Worm (Caenorhabditis elegans) whole organism, L3 larva: ENCODE data around the gene faah-1.
A peak's percentile ranks its signal among the peaks of the same experiment; 100 is the strongest.

Experiments used
- R02D3.7 ChIP-seq: fragments of 150-350 bp; optimal IDR thresholded peaks from 2 replicates; lab custom pipeline; 2014; ENCODE audit warnings: missing biosample characterization, missing genetic modification characterization
- aly-2 ChIP-seq: fragments of 150-350 bp; optimal IDR thresholded peaks from 2 replicates; lab custom pipeline; 2014; ENCODE audit warnings: missing biosample characterization, missing genetic modification characterization
- ama-1 ChIP-seq: fragments of 150-350 bp; optimal IDR thresholded peaks from 2 replicates; lab custom pipeline; 2018
- ceh-16 ChIP-seq: sonication (generic microtip); optimal IDR thresholded peaks from 2 replicates; lab custom pipeline; 2017; ENCODE audit warnings: missing biosample characterization, missing genetic modification characterization
- ceh-28 ChIP-seq: fragments of 150-350 bp; optimal IDR thresholded peaks from 2 replicates; lab custom pipeline; 2014; ENCODE audit warnings: missing biosample characterization, missing genetic modification reagents, missing genetic modification characterization
- daf-12 ChIP-seq: fragments of 150-350 bp; optimal IDR thresholded peaks from 2 replicates; lab custom pipeline; 2014; ENCODE audit warnings: missing biosample characterization, missing genetic modification reagents, missing genetic modification characterization
- egl-5 ChIP-seq: fragments of 150-350 bp; optimal IDR thresholded peaks from 2 replicates; lab custom pipeline; 2017; ENCODE audit warnings: missing biosample characterization, missing genetic modification reagents, missing genetic modification characterization, inconsistent platforms
- elt-2 ChIP-seq: sonication (generic microtip); optimal IDR thresholded peaks from 2 replicates; lab custom pipeline; 2016; ENCODE audit warnings: missing genetic modification reagents, mild to moderate bottlenecking, missing genetic modification characterization, missing compliant biosample characterization
- elt-3 ChIP-seq, 3 experiments: fragments of 150-350 bp in 1 of 3; sonication (generic microtip) in 2 of 3; optimal IDR thresholded peaks; 2 replicates in 2 of 3; 4 replicates in 1 of 3; lab custom pipeline; 2014 to 2017; ENCODE audit warnings: missing biosample characterization in 3 of 3, missing genetic modification characterization in 3 of 3
- fkh-10 ChIP-seq: sonication (generic microtip); optimal IDR thresholded peaks from 2 replicates; lab custom pipeline; 2017; ENCODE audit warnings: missing biosample characterization, missing genetic modification reagents, missing genetic modification characterization
- fkh-2 ChIP-seq: fragments of 150-350 bp; optimal IDR thresholded peaks from 2 replicates; lab custom pipeline; 2014; ENCODE audit warnings: missing biosample characterization, missing genetic modification reagents, missing genetic modification characterization
- fos-1 ChIP-seq: fragments of 150-350 bp; optimal IDR thresholded peaks from 2 replicates; lab custom pipeline; 2014; ENCODE audit warnings: missing biosample characterization, missing genetic modification characterization
- hmg-11 ChIP-seq: sonication (generic microtip); optimal IDR thresholded peaks from 2 replicates; lab custom pipeline; 2016; ENCODE audit warnings: missing genetic modification characterization, missing compliant biosample characterization
- jun-1 ChIP-seq: fragments of 150-350 bp; optimal IDR thresholded peaks from 2 replicates; lab custom pipeline; 2014; ENCODE audit warnings: missing biosample characterization, missing genetic modification reagents, missing genetic modification characterization
- lin-15B ChIP-seq: fragments of 150-350 bp; optimal IDR thresholded peaks from 2 replicates; lab custom pipeline; 2014; ENCODE audit warnings: missing biosample characterization, missing genetic modification characterization
- lsy-12 ChIP-seq: sonication (generic microtip); optimal IDR thresholded peaks from 2 replicates; lab custom pipeline; 2016; ENCODE audit warnings: mild to moderate bottlenecking, missing genetic modification characterization, missing compliant biosample characterization
- mdl-1 ChIP-seq: fragments of 150-350 bp; optimal IDR thresholded peaks from 2 replicates; lab custom pipeline; 2014; ENCODE audit warnings: missing biosample characterization, missing genetic modification characterization
- mml-1 ChIP-seq: fragments of 150-350 bp; sonication (generic microtip); optimal IDR thresholded peaks from 3 replicates; lab custom pipeline; 2014; ENCODE audit warnings: missing biosample characterization, missing genetic modification characterization
- nfya-1 ChIP-seq: sonication (generic microtip); optimal IDR thresholded peaks from 2 replicates; lab custom pipeline; 2017; ENCODE audit warnings: missing genetic modification characterization, mild to moderate bottlenecking, missing compliant biosample characterization, antibody characterized with exemption, moderate library complexity; ENCODE audit not compliant: insufficient read depth
- nhr-11 ChIP-seq: fragments of 150-350 bp; optimal IDR thresholded peaks from 2 replicates; lab custom pipeline; 2014; ENCODE audit warnings: missing biosample characterization, missing genetic modification characterization
- nhr-12 ChIP-seq: fragments of 150-350 bp; optimal IDR thresholded peaks from 2 replicates; lab custom pipeline; 2014; ENCODE audit warnings: missing biosample characterization, missing genetic modification characterization
- nhr-23 ChIP-seq: fragments of 150-350 bp; optimal IDR thresholded peaks from 2 replicates; lab custom pipeline; 2014; ENCODE audit warnings: missing biosample characterization, missing genetic modification reagents, missing genetic modification characterization
- nhr-25 ChIP-seq: sonication (generic microtip); optimal IDR thresholded peaks from 2 replicates; lab custom pipeline; 2017; ENCODE audit warnings: missing biosample characterization, missing genetic modification characterization
- nhr-43 ChIP-seq: sonication (generic microtip); optimal IDR thresholded peaks from 2 replicates; lab custom pipeline; 2016; ENCODE audit warnings: mild to moderate bottlenecking, missing genetic modification characterization, missing compliant biosample characterization; ENCODE audit not compliant: poor library complexity, severe bottlenecking
- nhr-76 ChIP-seq: fragments of 150-350 bp; sonication (generic microtip); optimal IDR thresholded peaks from 5 replicates; lab custom pipeline; 2014; ENCODE audit warnings: missing biosample characterization, missing genetic modification characterization
- nhr-77 ChIP-seq: fragments of 150-350 bp; optimal IDR thresholded peaks from 2 replicates; lab custom pipeline; 2014; ENCODE audit warnings: missing biosample characterization, missing genetic modification characterization
- pha-4 ChIP-seq: fragments of 150-350 bp; optimal IDR thresholded peaks from 2 replicates; lab custom pipeline; 2014; ENCODE audit warnings: missing biosample characterization, missing genetic modification reagents, missing genetic modification characterization
- pqm-1 ChIP-seq: fragments of 150-350 bp; optimal IDR thresholded peaks from 2 replicates; lab custom pipeline; 2017; ENCODE audit warnings: missing biosample characterization, missing genetic modification characterization, inconsistent platforms
- sea-2 ChIP-seq: fragments of 150-350 bp; sonication (generic microtip); optimal IDR thresholded peaks from 4 replicates; lab custom pipeline; 2014; ENCODE audit warnings: missing biosample characterization, missing genetic modification reagents, missing genetic modification characterization
- skn-1 ChIP-seq: fragments of 150-350 bp; optimal IDR thresholded peaks from 2 replicates; lab custom pipeline; 2014; ENCODE audit warnings: missing biosample characterization, missing genetic modification characterization
- snpc-4 ChIP-seq: fragments of 150-350 bp; optimal IDR thresholded peaks from 2 replicates; lab custom pipeline; 2014; ENCODE audit warnings: missing biosample characterization, missing genetic modification characterization
- unc-62 ChIP-seq: fragments of 150-350 bp; sonication (generic microtip); optimal IDR thresholded peaks from 4 replicates; lab custom pipeline; 2014; ENCODE audit warnings: missing biosample characterization, missing genetic modification reagents, missing genetic modification characterization
- zag-1 ChIP-seq: fragments of 150-350 bp; optimal IDR thresholded peaks from 2 replicates; lab custom pipeline; 2014; ENCODE audit warnings: missing biosample characterization, missing genetic modification characterization
- ztf-11 ChIP-seq: fragments of 150-350 bp; optimal IDR thresholded peaks from 2 replicates; lab custom pipeline; 2014; ENCODE audit warnings: missing biosample characterization, missing genetic modification characterization

The faah-1 gene

ce11 chrIV:8159087-8159486 lies at the start of gene faah-1:
Gene faah-1 (plus strand): TSS chrIV:8159387.
- TF ChIP-seq daf-12 (tag; lab: Kevin White, UChicago) (no peak), nhr-12 (tag; lab: Kevin White, UChicago) (no peak), nhr-43 (tag; lab: Kevin White, UChicago) (no peak), unc-62 (GFP tag; lab: Kevin White, UChicago) (no peak), fos-1 (tag; lab: Kevin White, UChicago) (no peak), ama-1 (lab: Kevin White, UChicago) (no peak), snpc-4 (tag; lab: Kevin White, UChicago) (no peak), fkh-10 (GFP tag; lab: Kevin White, UChicago) (no peak), fkh-2 (tag; lab: Kevin White, UChicago) (no peak)

- peak; percentile 45 for TF ChIP-seq egl-5 (tag; lab: Kevin White, UChicago)
- no peak for TF ChIP-seq mdl-1
- TF ChIP-seq pqm-1 (tag; lab: Kevin White, UChicago): peak; percentile 18
- peak; percentile 45 for TF ChIP-seq nfya-1 (tag; lab: Kevin White, UChicago)
- no peak for TF ChIP-seq aly-2 (tag; lab: Kevin White, UChicago)
- TF ChIP-seq ceh-28: peak; percentile 17
- TF ChIP-seq nhr-43 (tag; lab: Kevin White, UChicago): peak; percentile 27
- TF ChIP-seq pha-4 (tag; lab: Kevin White, UChicago): peak; percentile 33
- peak; percentile 62 for TF ChIP-seq snpc-4 (tag; lab: Kevin White, UChicago)
- no peak for TF ChIP-seq lin-15B
- TF ChIP-seq hmg-11 (tag; lab: Kevin White, UChicago): peak; percentile 40
- peak; percentile 39 for TF ChIP-seq elt-2
- no peak for TF ChIP-seq nhr-76 (tag; lab: Kevin White, UChicago)
- peak; percentile 30 for TF ChIP-seq nhr-23 (tag; lab: Kevin White, UChicago)
- TF ChIP-seq unc-62 (GFP tag; lab: Kevin White, UChicago): no peak
- no peak for TF ChIP-seq lsy-12 (tag; lab: Kevin White, UChicago)
- TF ChIP-seq ceh-16 (tag; lab: Kevin White, UChicago): no peak
Observed at ce11 chrIV:8112187-8112586, 47.0 kb upstream of the faah-1 start, which contains the start of gene Y42H9AR.4. Gene Y42H9AR.4 (minus strand): TSS chrIV:8112218.

- TF ChIP-seq pha-4 (tag; lab: Kevin White, UChicago): peak; percentile 48
- TF ChIP-seq fkh-10 (GFP tag; lab: Kevin White, UChicago): no peak
- no peak for TF ChIP-seq nhr-12 (tag; lab: Kevin White, UChicago)
Observed at ce11 chrIV:8112646-8113045, 46.5 kb upstream of the faah-1 start.

ce11 chrIV:8113161-8113560 lies 46.0 kb upstream of the faah-1 start, which contains the start of gene Y42H9AR.1:
Gene Y42H9AR.1 (plus strand): TSS chrIV:8113393.
- no peak for TF ChIP-seq daf-12 (tag; lab: Kevin White, UChicago)
- TF ChIP-seq snpc-4 (tag; lab: Kevin White, UChicago): no peak
- TF ChIP-seq nhr-25 (tag; lab: Kevin White, UChicago): peak; percentile 0
- TF ChIP-seq sea-2 (GFP tag; lab: Kevin White, UChicago): no peak
- no peak for TF ChIP-seq zag-1 (tag; lab: Kevin White, UChicago)
- no peak for TF ChIP-seq fkh-10 (GFP tag; lab: Kevin White, UChicago)
- peak; percentile 48 for TF ChIP-seq hmg-11 (tag; lab: Kevin White, UChicago)
- peak; percentile 23 for TF ChIP-seq nfya-1 (tag; lab: Kevin White, UChicago)
- TF ChIP-seq mml-1: no peak
- no peak for TF ChIP-seq R02D3.7

ce11 chrIV:8114535-8114934 lies 44.7 kb upstream of the faah-1 start:
- no peak for TF ChIP-seq ceh-16 (tag; lab: Kevin White, UChicago)
- no peak for TF ChIP-seq nhr-43 (tag; lab: Kevin White, UChicago)
- TF ChIP-seq jun-1 (tag; lab: Kevin White, UChicago): no peak
- no peak for TF ChIP-seq nhr-77
- no peak for TF ChIP-seq mdl-1
- no peak for TF ChIP-seq skn-1 (tag; lab: Kevin White, UChicago)
- TF ChIP-seq elt-2: no peak
- TF ChIP-seq elt-3 (tag; optimal IDR thresholded peaks at IDR 0.05; lab: Kevin White, UChicago): no peak
- no peak for TF ChIP-seq R02D3.7
- no peak for TF ChIP-seq nhr-11 (tag; lab: Kevin White, UChicago)
- TF ChIP-seq mml-1: no peak
- TF ChIP-seq pha-4 (tag; lab: Kevin White, UChicago): no peak
- no peak for TF ChIP-seq ceh-28
- TF ChIP-seq daf-12 (tag; lab: Kevin White, UChicago): no peak
- no peak for TF ChIP-seq pqm-1 (tag; lab: Kevin White, UChicago)
- TF ChIP-seq nhr-76 (tag; lab: Kevin White, UChicago): no peak
- TF ChIP-seq aly-2 (tag; lab: Kevin White, UChicago): no peak
- TF ChIP-seq ztf-11 (tag; lab: Kevin White, UChicago): no peak
- TF ChIP-seq hmg-11 (tag; lab: Kevin White, UChicago): no peak
- TF ChIP-seq, all 47 proteins: peak for 0
